Fruit fly (Drosophila melanogaster): ENCODE data around the gene flfl.

Gene flfl

DNA sequence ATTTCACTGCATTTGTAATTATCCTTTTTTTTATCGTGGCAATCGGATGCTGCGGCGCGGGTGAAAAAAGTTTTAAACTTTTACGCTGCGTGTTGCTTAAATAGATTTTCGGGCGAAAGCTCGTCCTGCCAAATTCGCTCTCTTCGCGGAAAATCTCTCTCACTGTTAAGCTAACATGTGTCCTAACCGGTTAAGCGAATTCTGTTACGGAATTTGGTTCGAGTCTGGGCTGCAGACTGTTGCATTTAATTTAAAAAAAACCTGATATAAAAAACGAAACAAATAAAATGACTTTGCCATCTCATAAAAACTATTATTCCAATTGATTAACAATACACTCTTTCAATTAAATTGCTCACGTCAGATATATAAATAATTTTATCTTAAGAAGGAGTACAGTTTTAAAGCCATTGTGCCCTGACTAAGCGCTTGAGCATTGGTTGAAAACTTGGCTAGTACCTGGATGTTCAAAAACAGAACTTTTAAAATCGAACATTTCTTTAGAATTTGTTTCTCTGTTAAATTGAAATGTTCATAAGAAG is 9.2 kb upstream of the flfl start, which contains the start of gene Task6:
Task6 (minus strand) TSS at position 51 of the 542 bp plus-strand sequence.
- TF ChIP-seq CG8478 (optimal IDR thresholded peaks at IDR 0.05): no peak
- peak in 1 of 2 experiments; percentile 42 for TF ChIP-seq CTCF (optimal IDR thresholded peaks at IDR 0.05)

DNA sequence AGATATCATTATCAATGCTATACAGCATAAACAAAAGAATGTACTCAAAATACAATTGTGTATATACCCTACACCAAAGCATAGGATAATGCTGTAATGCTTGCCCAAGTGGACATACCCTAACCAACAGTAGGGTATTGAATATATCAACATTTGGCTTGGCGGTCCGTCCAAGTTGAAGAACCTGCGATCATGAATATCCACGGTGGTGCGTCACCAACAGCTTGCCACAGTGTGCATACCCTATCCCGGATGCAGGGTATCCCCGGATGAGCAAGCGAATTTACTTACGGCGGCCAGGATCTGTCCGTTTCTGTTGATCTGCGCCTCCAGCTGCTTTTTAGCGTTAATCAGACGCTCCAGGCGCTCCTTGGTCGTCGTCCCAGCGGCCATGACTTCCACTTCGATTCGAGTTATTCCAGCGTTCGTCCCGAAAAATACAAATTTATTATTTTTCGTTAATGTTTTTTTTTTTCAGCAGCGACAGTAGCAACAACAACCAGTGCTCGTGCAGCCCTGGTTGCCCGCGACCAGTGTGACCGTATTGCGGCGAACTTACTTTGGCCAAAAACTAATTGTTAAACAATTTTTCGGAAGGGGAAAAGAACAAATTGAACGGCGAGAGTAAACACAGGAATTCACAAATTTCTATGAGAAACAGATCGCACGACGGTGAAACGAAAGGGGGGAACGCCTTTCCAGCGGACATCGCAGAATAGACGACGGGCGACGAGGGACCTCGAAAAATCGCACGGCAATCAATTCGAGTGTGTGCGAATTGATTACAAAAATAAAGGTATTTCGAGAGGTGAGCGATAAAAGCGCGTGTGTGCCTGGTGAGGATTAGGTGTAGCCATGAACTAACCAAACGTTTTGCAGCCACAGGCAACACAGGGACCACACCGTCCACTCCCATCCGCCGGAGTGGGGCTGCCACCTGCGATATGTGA is 7.3 kb upstream of the flfl start, which contains the start of the genes Lkb1 and CG9588:
Lkb1 (plus strand) TSS at position 413 of the 950 bp plus-strand sequence.
CG9588 (minus strand) TSS at position 545 of the 950 bp plus-strand sequence.
- no peak for TF ChIP-seq CG8478 (optimal IDR thresholded peaks at IDR 0.05)
- TF ChIP-seq CTCF (optimal IDR thresholded peaks at IDR 0.05): peak; percentile 17 to 31

DNA sequence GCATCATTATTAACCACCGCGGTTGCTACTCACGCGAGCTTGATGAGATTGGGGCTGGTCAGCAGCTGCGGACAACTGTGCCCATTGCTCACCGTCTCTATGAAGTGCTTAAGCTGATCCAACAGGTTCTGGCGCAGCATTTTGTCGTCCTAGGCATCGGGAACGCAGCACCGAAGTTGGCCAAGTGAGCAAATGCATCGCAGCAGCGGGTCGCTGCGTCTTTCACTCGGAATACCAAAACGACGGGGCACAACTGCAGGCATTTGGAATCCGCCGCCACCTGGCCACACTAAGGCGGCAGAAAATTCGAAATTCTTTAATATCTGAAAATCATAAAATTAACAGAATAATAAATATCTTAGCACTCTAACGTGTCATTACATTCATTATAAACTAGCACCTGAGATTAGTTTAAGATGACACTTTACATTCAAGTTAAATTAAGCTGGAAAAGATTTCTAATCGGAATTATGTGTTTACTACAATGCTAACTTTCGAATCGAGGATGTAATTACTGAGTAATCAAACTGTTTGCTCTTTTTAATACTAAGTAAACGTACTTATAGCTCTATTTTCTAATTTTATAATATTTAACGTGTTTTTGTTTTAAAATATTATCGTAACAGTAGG is 612 bp upstream of the flfl start:
- TF ChIP-seq CTCF (optimal IDR thresholded peaks at IDR 0.05): no peak
- TF ChIP-seq CG8478 (optimal IDR thresholded peaks at IDR 0.05): no peak

DNA sequence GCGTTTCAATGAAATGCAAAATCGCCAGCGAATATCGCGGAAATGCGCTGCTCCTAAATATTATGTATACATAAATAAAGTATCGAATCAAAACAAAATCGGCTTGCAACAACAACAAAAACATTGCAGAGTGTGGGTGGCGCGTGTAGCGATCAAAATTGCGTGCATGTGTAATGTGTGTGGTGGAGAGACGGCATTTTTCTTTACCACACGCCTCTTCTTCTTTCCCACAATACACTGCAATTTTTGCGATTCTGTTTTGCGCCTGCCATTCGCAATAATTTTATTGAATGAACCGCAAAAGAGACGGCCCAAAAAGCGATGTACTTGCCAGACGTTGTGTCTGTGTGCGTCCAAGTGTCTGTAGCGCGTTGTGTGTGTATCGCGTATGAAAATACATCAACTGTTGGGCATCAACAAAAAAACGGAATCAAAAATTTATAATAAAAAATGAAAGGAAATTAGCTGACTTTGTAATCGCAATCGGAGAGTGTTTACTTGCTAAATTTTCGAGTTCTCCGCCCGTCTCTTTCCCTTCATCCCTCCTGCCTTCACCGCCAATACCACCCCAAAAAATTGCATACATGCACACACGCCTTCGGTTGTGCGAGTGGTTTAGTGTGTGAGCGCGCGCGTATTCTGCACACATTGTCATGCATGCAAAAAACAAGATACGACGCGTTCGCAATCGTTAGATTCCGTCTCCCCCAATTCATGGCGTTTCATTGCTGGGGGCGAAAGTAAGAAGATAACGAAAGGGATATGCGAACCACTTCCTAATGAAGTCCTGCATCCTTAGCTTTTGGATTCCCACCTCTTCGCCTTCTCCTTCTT is 1.1 kb downstream of the flfl start:
- no peak for TF ChIP-seq CG8478 (optimal IDR thresholded peaks at IDR 0.05)
- no peak for TF ChIP-seq CTCF (optimal IDR thresholded peaks at IDR 0.05)

DNA sequence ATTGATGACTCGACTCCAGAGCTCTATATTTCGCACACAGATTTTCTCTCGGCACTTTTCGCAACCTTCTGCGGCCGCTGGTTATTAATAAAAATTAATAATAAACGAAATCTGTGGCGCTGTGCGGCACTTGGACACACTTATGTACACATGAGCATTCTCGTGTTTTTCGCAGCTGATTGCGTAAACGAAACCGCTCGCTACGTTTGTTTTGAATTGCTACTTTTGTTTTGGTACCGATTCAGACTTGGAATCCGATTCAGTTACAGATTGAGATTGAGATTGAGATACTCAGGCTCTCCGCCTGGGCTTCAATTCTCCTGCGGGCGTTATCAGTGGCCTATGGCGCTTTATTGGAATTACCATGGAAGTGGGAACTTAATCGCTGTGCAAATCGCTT is 2.2 kb downstream of the flfl start:
- TF ChIP-seq CTCF (optimal IDR thresholded peaks at IDR 0.05) (no peak), CG8478 (optimal IDR thresholded peaks at IDR 0.05) (no peak)

DNA sequence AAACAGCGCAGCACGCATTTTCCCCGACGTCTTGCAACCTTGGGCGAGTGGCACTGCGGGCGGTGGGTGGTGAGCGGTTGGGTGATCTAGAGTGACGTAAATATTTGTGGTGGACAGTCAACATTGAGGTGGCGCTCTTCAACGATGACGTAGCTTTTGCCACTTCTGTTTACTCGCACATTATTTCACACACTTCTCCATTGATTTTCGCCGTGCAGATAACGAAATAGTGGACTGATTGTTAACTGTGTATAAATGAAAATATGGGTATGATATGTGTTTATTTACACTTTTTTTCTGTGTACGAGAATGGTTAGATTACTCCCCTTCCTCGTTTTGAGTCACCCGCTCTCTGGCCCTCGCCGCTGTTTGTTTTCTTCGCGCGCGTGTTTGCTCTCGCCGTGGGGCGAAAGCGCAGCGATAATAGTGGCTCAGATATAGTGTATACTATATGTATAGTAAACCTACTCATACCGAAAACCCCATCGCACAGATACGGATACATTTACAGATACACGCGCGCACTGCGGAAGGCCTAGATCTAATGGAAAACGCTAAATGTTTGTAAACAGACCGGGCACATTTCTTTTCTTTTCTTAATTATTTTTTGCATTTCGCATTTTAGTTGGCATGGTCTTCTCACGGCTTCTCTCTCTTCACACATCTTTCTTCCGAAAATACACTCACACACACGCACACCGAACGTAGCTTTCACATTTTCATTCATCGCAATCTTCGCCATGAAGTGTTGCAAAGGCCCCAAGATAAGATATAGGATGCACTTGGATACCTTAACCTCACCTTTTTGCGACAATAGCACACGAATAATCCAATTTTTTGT is 2.9 kb downstream of the flfl start, which contains the start of gene omd:
omd (minus strand) TSS at position 840 of the 841 bp plus-strand sequence.
- TF ChIP-seq CTCF (optimal IDR thresholded peaks at IDR 0.05): no peak
- TF ChIP-seq CG8478 (optimal IDR thresholded peaks at IDR 0.05): no peak

DNA sequence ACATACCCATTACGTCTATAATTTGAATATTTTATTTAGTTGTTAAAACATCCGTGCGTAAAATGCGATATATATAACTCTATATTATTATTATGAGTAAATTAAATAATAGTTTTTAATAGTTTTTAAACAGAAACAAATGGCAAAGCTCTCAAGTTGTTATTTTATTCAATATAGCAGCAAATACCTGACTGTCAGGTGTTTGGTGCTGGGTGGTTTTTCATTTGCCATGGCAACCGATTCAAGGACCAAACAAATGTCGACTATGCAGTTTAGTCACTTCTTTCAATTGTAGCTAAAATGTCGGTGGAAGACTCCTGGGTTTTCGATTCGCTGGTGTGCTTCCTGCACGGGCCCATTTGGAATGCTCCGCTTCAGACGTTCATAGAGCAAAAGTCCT is 10.0 kb downstream of the flfl start, which contains the start of gene CG14367:
CG14367 (plus strand) TSS at position 301 of the 400 bp plus-strand sequence.
- TF ChIP-seq CG8478 (optimal IDR thresholded peaks at IDR 0.05) (no peak), CTCF (optimal IDR thresholded peaks at IDR 0.05) (no peak)

DNA sequence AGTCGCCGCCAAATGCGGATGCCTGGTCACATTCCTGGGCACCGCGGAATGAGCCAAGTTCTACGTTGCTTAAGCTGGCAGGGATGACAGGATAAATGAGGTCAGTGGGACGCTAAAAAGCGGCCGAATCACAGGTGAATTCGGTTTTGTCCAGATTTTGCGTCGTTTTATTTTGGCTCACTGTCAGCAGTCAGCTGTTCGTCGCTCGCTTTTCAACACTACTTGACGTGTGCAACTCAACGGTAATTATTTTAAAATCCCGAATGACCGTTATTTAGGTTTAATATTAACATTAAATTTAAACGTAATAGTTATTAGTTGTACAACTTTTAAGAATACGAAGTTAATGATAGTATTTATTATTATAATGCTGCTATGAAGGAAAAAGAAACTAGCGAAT is 15.6 kb downstream of the flfl start:
- TF ChIP-seq CTCF (optimal IDR thresholded peaks at IDR 0.05) (peak in 1 of 2 experiments; percentile 10), CG8478 (optimal IDR thresholded peaks at IDR 0.05) (no peak)

DNA sequence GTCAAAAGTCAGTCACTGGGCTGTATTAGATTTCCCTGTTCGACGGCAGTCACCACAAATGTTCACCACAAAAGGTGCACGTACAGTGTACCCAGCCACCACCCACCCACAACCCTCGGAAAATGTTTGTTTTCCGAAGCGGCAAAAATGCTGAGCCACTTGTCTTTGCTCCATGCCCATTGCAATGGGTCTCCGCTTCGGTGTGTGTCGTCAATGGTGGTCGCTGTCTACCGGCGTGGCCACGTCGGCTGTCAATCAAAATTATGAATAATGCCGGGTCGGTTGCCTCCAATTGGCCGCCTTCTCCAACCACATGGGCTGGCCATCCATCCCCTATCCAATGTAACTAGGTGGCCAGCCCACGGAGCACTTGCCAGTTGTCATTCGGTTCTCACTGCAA is 16.5 kb downstream of the flfl start, which contains the start of gene ninaB:
ninaB (plus strand) TSS at position 374 of the 400 bp plus-strand sequence.
- TF ChIP-seq CTCF (optimal IDR thresholded peaks at IDR 0.05) (no peak), CG8478 (optimal IDR thresholded peaks at IDR 0.05) (no peak)

DNA sequence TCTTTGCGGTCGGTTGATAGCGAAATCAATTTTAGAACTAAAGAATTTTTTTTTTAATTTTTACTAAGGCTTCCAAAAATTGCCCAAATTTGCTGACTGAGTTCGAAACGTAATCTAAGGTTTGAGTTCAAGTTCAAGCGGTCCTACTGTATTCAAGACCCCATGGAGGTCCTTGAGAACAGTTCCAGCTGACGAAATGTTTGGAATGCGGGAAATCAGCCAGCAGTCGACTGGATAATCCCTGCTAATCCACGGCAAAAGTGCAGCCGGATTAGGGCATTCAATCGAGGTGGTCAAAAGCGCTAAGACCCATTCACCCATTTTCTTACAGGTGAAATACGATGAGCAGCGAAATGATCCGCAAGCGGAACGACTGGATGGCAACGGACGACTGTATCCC is 17.0 kb downstream of the flfl start, which contains the start of gene f-cup:
f-cup (minus strand) TSS at position 101 of the 400 bp plus-strand sequence.
- no peak for TF ChIP-seq CTCF (optimal IDR thresholded peaks at IDR 0.05)
- no peak for TF ChIP-seq CG8478 (optimal IDR thresholded peaks at IDR 0.05)

DNA sequence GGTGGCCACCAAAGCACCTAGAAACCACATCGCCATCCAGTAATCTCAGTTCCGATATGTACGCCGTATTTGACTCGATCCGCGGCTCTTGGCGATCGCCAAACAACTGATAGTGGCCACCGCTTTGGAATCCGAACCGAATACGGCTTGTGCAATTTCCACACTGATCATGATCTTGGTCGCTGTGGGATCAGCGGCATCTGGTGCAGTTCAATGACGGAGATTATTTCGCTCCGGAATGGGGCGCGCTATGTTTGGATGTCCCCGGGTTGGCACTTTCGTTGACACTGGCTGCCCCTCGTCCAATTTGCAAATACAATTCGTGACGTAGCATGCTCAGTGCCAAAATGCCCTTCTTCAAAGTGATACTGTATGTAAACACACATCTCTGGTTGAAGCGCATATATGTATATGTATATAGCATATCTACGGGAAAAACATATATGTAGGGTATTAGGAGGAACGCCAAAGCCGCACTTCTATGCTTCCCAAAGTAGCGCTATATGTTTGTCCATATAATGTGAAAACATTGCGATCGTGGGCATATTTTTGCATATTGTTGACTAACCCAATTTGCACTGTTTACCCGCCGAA is 21.7 kb downstream of the flfl start, which contains the start of gene Adgf-D:
Adgf-D (minus strand) TSS at position 111 of the 594 bp plus-strand sequence.
- no peak for TF ChIP-seq CTCF (optimal IDR thresholded peaks at IDR 0.05)
- TF ChIP-seq CG8478 (optimal IDR thresholded peaks at IDR 0.05): no peak

DNA sequence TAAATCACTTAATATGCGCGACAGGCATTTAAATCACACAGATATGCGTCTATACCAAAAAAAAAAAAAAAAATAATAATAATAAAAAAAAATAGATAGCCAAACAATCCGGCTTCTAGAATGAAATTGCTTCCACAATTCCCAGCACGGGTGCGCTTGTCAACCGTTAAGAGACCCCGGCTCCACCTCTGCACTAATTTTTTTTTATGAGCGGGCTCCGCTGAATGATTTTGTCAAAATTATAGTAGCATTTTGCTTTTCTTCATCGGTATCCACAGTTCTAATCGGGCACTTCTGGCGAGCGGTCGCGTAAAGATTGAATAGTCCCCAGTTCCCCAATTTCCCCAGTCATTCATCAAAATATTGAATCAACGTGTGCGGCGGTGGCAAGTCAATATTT is 22.7 kb downstream of the flfl start, which contains the start of gene Adgf-C:
Adgf-C (plus strand) TSS at position 301 of the 400 bp plus-strand sequence.
- TF ChIP-seq CG8478 (optimal IDR thresholded peaks at IDR 0.05) (no peak), CTCF (optimal IDR thresholded peaks at IDR 0.05) (no peak)

DNA sequence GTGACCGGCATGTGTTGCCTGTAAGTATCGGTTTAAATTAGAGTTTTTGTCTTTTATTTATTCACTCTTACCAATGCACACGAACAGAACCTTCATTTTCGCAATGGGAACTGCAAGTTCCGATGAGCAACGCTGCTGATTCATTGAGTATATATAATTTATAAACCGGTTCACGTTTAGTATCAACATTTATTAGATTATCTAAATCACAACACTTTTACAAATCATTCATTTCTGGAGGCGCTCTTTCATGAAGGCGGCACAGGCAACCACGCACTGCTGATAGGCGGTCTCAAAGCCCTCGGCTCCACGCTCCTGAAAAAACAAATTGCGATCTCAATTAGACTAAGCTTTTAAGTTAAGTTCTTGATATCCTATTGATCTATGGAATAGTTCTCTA is 26.1 kb downstream of the flfl start, which contains the start of gene Argp:
Argp (minus strand) TSS at position 101 of the 400 bp plus-strand sequence.
- no peak for TF ChIP-seq CTCF (optimal IDR thresholded peaks at IDR 0.05)
- TF ChIP-seq CG8478 (optimal IDR thresholded peaks at IDR 0.05): no peak
